Fruit fly (Drosophila melanogaster): ENCODE data around the gene unc-13-4A.

DNA sequence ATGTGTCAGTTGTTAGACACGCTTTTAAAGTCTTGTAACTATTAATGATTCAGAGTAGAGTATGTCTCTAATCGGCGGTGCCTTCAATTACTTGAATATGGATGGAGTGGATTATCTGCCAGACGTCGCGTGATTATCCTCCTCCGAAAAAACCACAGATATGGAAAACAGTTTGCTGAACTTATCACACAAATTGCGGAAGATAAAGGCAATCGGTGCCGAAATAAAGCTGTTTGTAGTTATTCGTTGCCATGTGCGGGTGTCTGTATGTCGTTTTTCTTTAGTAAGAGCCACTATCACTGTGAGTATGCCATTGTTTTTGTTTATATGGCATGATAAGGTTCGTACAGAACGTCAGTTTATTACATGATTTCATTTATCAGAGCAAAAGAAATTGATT is 31.3 kb upstream of the unc-13-4A start:
- no peak for TF ChIP-seq CG7045 (GFP tag; optimal IDR thresholded peaks at IDR 0.05)
- TF ChIP-seq Hr96 (GFP tag; optimal IDR thresholded peaks at IDR 0.05) = no peak
- TF ChIP-seq cic (GFP tag; optimal IDR thresholded peaks at IDR 0.05) = peak; percentile 29
- TF ChIP-seq kay (GFP tag; ENCODE audit: borderline replicate concordance) = no peak
- peak; percentile 9 for TF ChIP-seq Mnt (GFP tag; optimal IDR thresholded peaks at IDR 0.05)
- no peak for TF ChIP-seq CG33017 (tag; optimal IDR thresholded peaks at IDR 0.05)
- TF ChIP-seq CG1620 (GFP tag; optimal IDR thresholded peaks at IDR 0.05) = no peak
- no peak for TF ChIP-seq Crg-1 (GFP tag; optimal IDR thresholded peaks at IDR 0.05)
- no peak for TF ChIP-seq CG11617 (GFP tag; optimal IDR thresholded peaks at IDR 0.05)
- TF ChIP-seq tj (GFP tag; optimal IDR thresholded peaks at IDR 0.05) = no peak
- TF ChIP-seq CG12768 (GFP tag; optimal IDR thresholded peaks at IDR 0.05) = no peak
